Worm (Caenorhabditis elegans): ENCODE results near the gene deg-3.

DNA sequence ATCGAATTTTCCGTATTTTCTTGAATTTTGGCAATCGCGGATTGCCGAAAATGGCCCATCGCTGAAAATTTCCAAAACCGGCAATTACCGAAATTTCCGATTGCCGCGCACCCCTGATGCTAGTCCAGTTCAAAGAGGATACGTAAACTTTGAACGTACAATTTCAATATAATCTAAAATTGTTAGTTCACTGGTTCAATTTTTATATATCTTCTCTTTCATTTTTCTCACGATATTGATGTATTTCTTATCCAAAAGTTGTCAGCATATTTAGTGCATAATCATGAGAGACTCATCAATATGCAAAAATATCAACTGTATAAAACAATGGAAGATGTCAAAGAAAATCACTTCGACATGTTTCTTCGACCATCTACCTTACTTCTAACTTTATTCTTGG lies 16.3 kb downstream of the deg-3 start, which contains the start of gene nas-17:
- no peak for TF ChIP-seq ceh-48 (tag; optimal IDR thresholded peaks at IDR 0.05)
- TF ChIP-seq nhr-11 (tag; optimal IDR thresholded peaks at IDR 0.05): no peak
- TF ChIP-seq madf-2 (tag; optimal IDR thresholded peaks at IDR 0.05): no peak
- no peak for TF ChIP-seq F13H6.1 (tag; optimal IDR thresholded peaks at IDR 0.05)
- no peak for TF ChIP-seq lim-6 (tag; optimal IDR thresholded peaks at IDR 0.05)
- no peak for TF ChIP-seq K02D7.2 (tag; optimal IDR thresholded peaks at IDR 0.05)
- TF ChIP-seq fax-1 (tag; optimal IDR thresholded peaks at IDR 0.05): no peak
- no peak for TF ChIP-seq hlh-15 (tag; optimal IDR thresholded peaks at IDR 0.05)
- no peak for TF ChIP-seq tbx-2 (tag; optimal IDR thresholded peaks at IDR 0.05)
- TF ChIP-seq gmeb-2 (tag; optimal IDR thresholded peaks at IDR 0.05): no peak
- no peak for TF ChIP-seq lin-11 (tag; optimal IDR thresholded peaks at IDR 0.05)
- TF ChIP-seq unc-86 (tag; optimal IDR thresholded peaks at IDR 0.05): no peak
- TF ChIP-seq nfya-1 (tag; optimal IDR thresholded peaks at IDR 0.05): no peak

Data from whole organism, late embryonic.